Fruit fly (Drosophila melanogaster): ENCODE measurements around the gene chinmo.

chinmo gene

DNA sequence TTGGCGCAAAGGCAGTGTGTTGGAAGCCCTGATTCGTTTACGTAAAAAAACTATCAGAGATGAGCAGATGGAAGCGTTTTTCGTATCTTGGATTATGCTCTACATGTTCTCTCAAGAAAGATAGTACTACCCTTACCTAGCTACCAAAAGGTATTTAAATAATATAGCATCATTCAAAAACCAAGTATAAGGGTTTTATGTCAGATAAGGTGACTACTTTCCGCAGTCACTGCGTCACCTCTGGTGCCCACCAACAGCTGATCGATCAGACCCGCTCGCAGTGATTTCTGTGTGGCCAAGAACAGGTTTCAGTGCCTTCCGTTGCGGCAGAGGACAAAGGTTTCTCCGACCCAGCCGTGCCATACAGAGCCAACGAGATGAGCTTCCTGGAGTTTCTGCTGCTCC lies 78.6 kb downstream of the chinmo start, which contains the start of the genes Eno and CG31937 (continued):
- TF ChIP-seq sc (optimal IDR thresholded peaks at IDR 0.05) (no peak), sc (GFP tag; optimal IDR thresholded peaks at IDR 0.05) (no peak), MBD-R2 (GFP tag; IDR thresholded peaks at IDR 0.05) (peak; percentile 86), CG6654 (GFP tag; optimal IDR thresholded peaks at IDR 0.05) (no peak), grau (tag; optimal IDR thresholded peaks at IDR 0.05) (peak; percentile 62), CG31441 (GFP tag; IDR thresholded peaks at IDR 0.05) (peak; percentile 50; the same call in 1 of the 2 replicates), Lhr (GFP tag; optimal IDR thresholded peaks at IDR 0.05) (no peak), CG10654 (GFP tag; optimal IDR thresholded peaks at IDR 0.05) (no peak), Sox100B (GFP tag; optimal IDR thresholded peaks at IDR 0.05) (no peak), gsb-n (tag; optimal IDR thresholded peaks at IDR 0.05) (no peak), bsh (GFP tag; optimal IDR thresholded peaks at IDR 0.05) (peak; percentile 17 to 24), CG16863 (GFP tag; optimal IDR thresholded peaks at IDR 0.05) (no peak), abd-A (tag; optimal IDR thresholded peaks at IDR 0.05) (no peak), CG2678 (tag; optimal IDR thresholded peaks at IDR 0.05) (peak; percentile 61), CG7839 (tag; optimal IDR thresholded peaks at IDR 0.05) (peak; percentile 47), CG9876 (GFP tag; optimal IDR thresholded peaks at IDR 0.05) (no peak), CG2120 (GFP tag; optimal IDR thresholded peaks at IDR 0.05) (peak; percentile 88), CG6689 (GFP tag; IDR thresholded peaks at IDR 0.05) (peak; percentile 61), tna (GFP tag; IDR thresholded peaks at IDR 0.05; ENCODE audit: partially characterized antibody) (no peak), CG2712 (tag; optimal IDR thresholded peaks at IDR 0.05) (peak; percentile 37), BtbVII (GFP tag; optimal IDR thresholded peaks at IDR 0.05) (no peak), CG8765 (GFP tag; IDR thresholded peaks at IDR 0.05) (peak; percentile 19; the same call in 1 of the 2 replicates), z (GFP tag; IDR thresholded peaks at IDR 0.05) (no peak), amos (GFP tag; IDR thresholded peaks at IDR 0.05; ENCODE audit: partially characterized antibody) (no peak), Oaz (GFP tag; IDR thresholded peaks at IDR 0.05) (peak; percentile 56; the same call in 1 of the 2 replicates), cad (GFP tag; optimal IDR thresholded peaks at IDR 0.05) (no peak), CG5180 (GFP tag; optimal IDR thresholded peaks at IDR 0.05) (peak; percentile 87), HmgD (GFP tag; optimal IDR thresholded peaks at IDR 0.05) (peak; percentile 21), CG31224 (GFP tag; IDR thresholded peaks at IDR 0.05) (peak; percentile 56), CG11085 (GFP tag; IDR thresholded peaks at IDR 0.05) (0 out of 2 replicates have a peak, but pooled peaks have one; percentile 20), CG8388 (GFP tag; optimal IDR thresholded peaks at IDR 0.05) (no peak), CG13894 (tag; optimal IDR thresholded peaks at IDR 0.05) (peak; percentile 44), dan (GFP tag; IDR thresholded peaks at IDR 0.05) (no peak), crc (GFP tag; optimal IDR thresholded peaks at IDR 0.05) (no peak), knrl (GFP tag; IDR thresholded peaks at IDR 0.05; ENCODE audit: partially characterized antibody) (no peak), CG3065 (GFP tag; optimal IDR thresholded peaks at IDR 0.05) (no peak), Camta (GFP tag; optimal IDR thresholded peaks at IDR 0.05) (no peak), Gug (GFP tag; IDR thresholded peaks at IDR 0.05) (peak; percentile 58; the same call in 3 of the 4 replicates), sisA (GFP tag; IDR thresholded peaks at IDR 0.05) (peak; percentile 32; the same call in 1 of the 2 replicates), caup (GFP tag; optimal IDR thresholded peaks at IDR 0.05; ENCODE audit: severe bottlenecking) (no peak), hth (optimal IDR thresholded peaks at IDR 0.05) (no peak), CG1529 (GFP tag; optimal IDR thresholded peaks at IDR 0.05) (peak; percentile 28), Ravus (GFP tag; IDR thresholded peaks at IDR 0.05) (no peak), TFAM (GFP tag; optimal IDR thresholded peaks at IDR 0.05) (no peak), Hey (tag; optimal IDR thresholded peaks at IDR 0.05) (no peak), CG1647 (GFP tag; optimal IDR thresholded peaks at IDR 0.05) (peak; percentile 14), BEAF-32 (GFP tag; optimal IDR thresholded peaks at IDR 0.05) (peak; percentile 26), ara (GFP tag; IDR thresholded peaks at IDR 0.05) (peak; percentile 68), repo (GFP tag; optimal IDR thresholded peaks at IDR 0.05) (no peak), CG12299 (tag; optimal IDR thresholded peaks at IDR 0.05) (no peak), grn (GFP tag; optimal IDR thresholded peaks at IDR 0.05) (no peak), CG8478 (optimal IDR thresholded peaks at IDR 0.05) (no peak)
